Worm (Caenorhabditis elegans): ENCODE results near the gene Y38E10A.24.

ce11 chrII:12689333-12689732 is 10.5 kb downstream of the Y38E10A.24 start:
- no peak for TF ChIP-seq ama-1 (optimal IDR thresholded peaks at IDR 0.05)
- TF ChIP-seq flt-1 (GFP tag; IDR thresholded peaks at IDR 0.05), result no peak
- no peak for TF ChIP-seq tbx-11 (GFP tag; IDR thresholded peaks at IDR 0.05)
- no peak for TF ChIP-seq ceh-13 (GFP tag; optimal IDR thresholded peaks at IDR 0.05)
- TF ChIP-seq tra-4 (tag; optimal IDR thresholded peaks at IDR 0.05), result no peak
- TF ChIP-seq hnd-1 (tag; optimal IDR thresholded peaks at IDR 0.05), result no peak
- TF ChIP-seq hmbx-1 (tag; optimal IDR thresholded peaks at IDR 0.05), result no peak
- no peak for TF ChIP-seq ceh-36 (tag; optimal IDR thresholded peaks at IDR 0.05)
